Fruit fly (Drosophila melanogaster): ENCODE measurements around the gene CG32453.

Gene CG32453

DNA sequence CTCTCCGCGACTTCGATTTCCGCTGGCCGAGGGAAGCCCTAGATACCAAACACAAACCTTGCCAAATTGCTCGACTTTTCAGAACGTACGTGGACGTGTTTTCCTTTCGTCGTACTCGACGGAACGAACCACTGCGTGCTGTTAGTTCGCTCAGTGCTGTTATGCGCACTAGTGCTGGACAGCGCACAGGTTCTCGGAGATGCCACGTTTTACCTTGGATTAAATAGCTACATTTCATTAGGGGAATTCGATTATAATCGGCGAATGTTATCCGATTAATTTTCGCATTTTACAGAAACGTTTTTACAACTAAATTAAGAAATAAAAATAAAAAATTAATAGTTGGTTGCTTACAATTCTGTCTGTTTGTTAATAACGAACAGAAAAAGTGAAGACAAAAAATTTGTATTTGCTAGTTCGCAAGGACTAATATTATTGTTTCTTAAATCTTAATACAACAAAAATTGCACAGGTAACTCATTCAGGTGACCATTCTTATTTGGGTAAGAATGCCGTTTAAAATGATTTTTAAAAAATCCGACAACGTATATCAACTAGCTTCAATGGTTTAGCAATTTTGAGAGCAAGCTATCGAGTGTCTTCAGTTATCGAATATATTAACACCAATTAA is 20.2 kb downstream of the CG32453 start, which contains the start of the genes ArfGAP3 and CG32452 (continued):
- TF ChIP-seq CG11247 (GFP tag; IDR thresholded peaks at IDR 0.05) (peak; percentile 80), CG8924 (tag; optimal IDR thresholded peaks at IDR 0.05) (peak; percentile 82), CG17912 (GFP tag; optimal IDR thresholded peaks at IDR 0.05) (peak; percentile 67), cas (GFP tag; IDR thresholded peaks at IDR 0.05) (no peak; the same call in 1 of the 2 replicates), nerfin-2 (GFP tag; IDR thresholded peaks at IDR 0.05; ENCODE audit: partially characterized antibody) (no peak), ttk (GFP tag; IDR thresholded peaks at IDR 0.05) (peak; percentile 58), Sry-δ (GFP tag; optimal IDR thresholded peaks at IDR 0.05) (peak; percentile 56), fru (optimal IDR thresholded peaks at IDR 0.05) (no peak), az2 (GFP tag; optimal IDR thresholded peaks at IDR 0.05) (peak; percentile 78), CG2889 (GFP tag; IDR thresholded peaks at IDR 0.05) (0 out of 3 replicates have a peak, but pooled peaks have one; percentile 37), abd-A (tag; optimal IDR thresholded peaks at IDR 0.05) (no peak), CG11696 (GFP tag; IDR thresholded peaks at IDR 0.05) (no peak; the same call in 1 of the 2 replicates), lola (GFP tag; optimal IDR thresholded peaks at IDR 0.05) (peak in 1 of 3 experiments; percentile 75), CG8388 (GFP tag; optimal IDR thresholded peaks at IDR 0.05) (peak; percentile 57), E2f1 (GFP tag; IDR thresholded peaks at IDR 0.05) (peak; percentile 31; the same call in 1 of the 2 replicates), Sry-β (GFP tag; optimal IDR thresholded peaks at IDR 0.05) (peak; percentile 94), dm (GFP tag; optimal IDR thresholded peaks at IDR 0.05) (peak; percentile 43), mirr (GFP tag; optimal IDR thresholded peaks at IDR 0.05) (peak; percentile 51), CG5245 (GFP tag; optimal IDR thresholded peaks at IDR 0.05) (peak; percentile 30), chn (GFP tag; optimal IDR thresholded peaks at IDR 0.05) (peak; percentile 65), CG9797 (GFP tag; optimal IDR thresholded peaks at IDR 0.05) (peak; percentile 22), ro (GFP tag; IDR thresholded peaks at IDR 0.05) (no peak), CG15073 (GFP tag; optimal IDR thresholded peaks at IDR 0.05) (no peak), CG33557 (GFP tag; optimal IDR thresholded peaks at IDR 0.05) (peak; percentile 61), wdn (GFP tag; IDR thresholded peaks at IDR 0.05) (0 out of 2 replicates have a peak, but pooled peaks have one; percentile 36), CG2116 (GFP tag; optimal IDR thresholded peaks at IDR 0.05) (peak; percentile 78), Lim3 (GFP tag; IDR thresholded peaks at IDR 0.05) (no peak), kni (GFP tag; optimal IDR thresholded peaks at IDR 0.05) (peak; percentile 41), crol (GFP tag; IDR thresholded peaks at IDR 0.05) (no peak), Opbp (GFP tag; IDR thresholded peaks at IDR 0.05; ENCODE audit: partially characterized antibody) (peak; percentile 67; the same call in 2 of the 3 replicates), CG4424 (GFP tag; optimal IDR thresholded peaks at IDR 0.05) (peak; percentile 77), CG18764 (GFP tag; optimal IDR thresholded peaks at IDR 0.05) (peak; percentile 59), CG12942 (GFP tag; optimal IDR thresholded peaks at IDR 0.05) (peak; percentile 75), nerfin-1 (tag; optimal IDR thresholded peaks at IDR 0.05) (peak; percentile 75), E2f2 (GFP tag; IDR thresholded peaks at IDR 0.05) (peak; percentile 54; the same call in 1 of the 2 replicates), CG8765 (GFP tag; IDR thresholded peaks at IDR 0.05) (peak; percentile 29; the same call in 1 of the 2 replicates), CG7839 (tag; optimal IDR thresholded peaks at IDR 0.05) (peak; percentile 72), C15 (GFP tag; IDR thresholded peaks at IDR 0.05) (0 out of 3 replicates have a peak, but pooled peaks have one; percentile 8), emc (GFP tag; optimal IDR thresholded peaks at IDR 0.05) (peak; percentile 15), Oli (tag; optimal IDR thresholded peaks at IDR 0.05) (peak; percentile 57), gcm2 (GFP tag; optimal IDR thresholded peaks at IDR 0.05) (no peak), CG32772 (GFP tag; IDR thresholded peaks at IDR 0.05) (0 out of 2 replicates have a peak, but pooled peaks have one; percentile 41), shn (GFP tag; optimal IDR thresholded peaks at IDR 0.05) (peak; percentile 63), grau (tag; optimal IDR thresholded peaks at IDR 0.05) (peak; percentile 74), zfh2 (GFP tag; optimal IDR thresholded peaks at IDR 0.05) (peak; percentile 80), CG30403 (GFP tag; optimal IDR thresholded peaks at IDR 0.05) (peak; percentile 86), gro (GFP tag; optimal IDR thresholded peaks at IDR 0.05) (peak; percentile 24), lilli (GFP tag; optimal IDR thresholded peaks at IDR 0.05) (peak; percentile 86), ranshi (GFP tag; IDR thresholded peaks at IDR 0.05) (peak; percentile 59; the same call in 1 of the 2 replicates), ind (GFP tag; optimal IDR thresholded peaks at IDR 0.05) (peak; percentile 78)
